Worm (Caenorhabditis elegans): ENCODE measurements around the gene rap-1.

- TF ChIP-seq W03F9.2 (tag; optimal IDR thresholded peaks at IDR 0.05) = no peak
- no peak for TF ChIP-seq him-1 (tag; optimal IDR thresholded peaks at IDR 0.05)
- TF ChIP-seq dao-5 (tag; optimal IDR thresholded peaks at IDR 0.05) = no peak
Measured at ce11 chrIV:8916010-8916409, 2.7 kb downstream of the rap-1 start, which contains the start of gene C27B7.9.

Data from whole organism, L4/young adult.